Fruit fly (Drosophila melanogaster) whole organism, embryonic: ENCODE results near the gene dia.
A peak's percentile ranks its signal among the peaks of the same experiment; 100 is the strongest.

Experiments used
- Asciz ChIP-seq: fragments of 200-800 bp; sonication (Bioruptor generic); optimal IDR thresholded peaks from 2 replicates; lab custom pipeline; 2017; ENCODE audit warnings: missing biosample characterization, mild to moderate bottlenecking, missing genetic modification characterization, missing genetic modification reagents
- CG10366 ChIP-seq: fragments of 200-800 bp; sonication (Bioruptor generic); IDR thresholded peaks from 2 replicates; pipeline ENCODE4 v1.3.6; 2022; ENCODE audit warnings: missing biosample characterization, missing genetic modification characterization
- CG10565 ChIP-seq: fragments of 200-800 bp; sonication (Bioruptor generic); optimal IDR thresholded peaks from 3 replicates; lab custom pipeline; 2016; ENCODE audit warnings: missing biosample characterization, mild to moderate bottlenecking, missing genetic modification characterization
- CG11456 ChIP-seq: fragments of 200-800 bp; sonication (Bioruptor generic); IDR thresholded peaks from 3 replicates; pipeline ENCODE4 v1.3.6; 2022; ENCODE audit warnings: missing biosample characterization, missing genetic modification characterization
- CG11560 ChIP-seq: fragments of 200-800 bp; sonication (Bioruptor generic); IDR thresholded peaks from 3 replicates; pipeline ENCODE4 v1.3.6; 2022; ENCODE audit warnings: missing biosample characterization, missing genetic modification characterization
- CG12391 ChIP-seq: fragments of 200-800 bp; sonication (Bioruptor generic); optimal IDR thresholded peaks from 3 replicates; lab custom pipeline; 2018; ENCODE audit warnings: missing biosample characterization, mild to moderate bottlenecking, missing genetic modification characterization, moderate library complexity
- CG14667 ChIP-seq: fragments of 200-800 bp; sonication (Bioruptor generic); IDR thresholded peaks from 2 replicates; pipeline ENCODE4 v1.3.6; 2022; ENCODE audit warnings: missing biosample characterization, missing genetic modification characterization
- CG15601 ChIP-seq: fragments of 200-800 bp; sonication (Bioruptor generic); optimal IDR thresholded peaks from 3 replicates; lab custom pipeline; 2019; ENCODE audit warnings: missing biosample characterization, mild to moderate bottlenecking, missing genetic modification characterization, moderate library complexity
- CG17912 ChIP-seq: fragments of 200-800 bp; sonication (Bioruptor generic); optimal IDR thresholded peaks from 2 replicates; lab custom pipeline; 2018; ENCODE audit warnings: missing biosample characterization, mild to moderate bottlenecking, missing genetic modification characterization
- CG18764 ChIP-seq: fragments of 200-800 bp; sonication (Bioruptor generic); optimal IDR thresholded peaks from 3 replicates; lab custom pipeline; 2016; ENCODE audit warnings: missing biosample characterization, missing genetic modification characterization
- CG2199 ChIP-seq: fragments of 200-800 bp; sonication (Bioruptor generic); IDR thresholded peaks from 3 replicates; pipeline ENCODE4 v1.3.6; 2022; ENCODE audit warnings: missing biosample characterization, missing genetic modification characterization
- CG31224 ChIP-seq: fragments of 200-800 bp; sonication (Bioruptor generic); IDR thresholded peaks from 2 replicates; pipeline ENCODE4 v1.3.6; 2022; ENCODE audit warnings: missing biosample characterization, missing genetic modification characterization
- CG33213 ChIP-seq: fragments of 200-800 bp; sonication (Bioruptor generic); optimal IDR thresholded peaks from 3 replicates; lab custom pipeline; 2016; ENCODE audit warnings: missing biosample characterization, missing genetic modification characterization
- CG34224 ChIP-seq: fragments of 200-800 bp; sonication (Bioruptor generic); IDR thresholded peaks from 3 replicates; pipeline ENCODE4 v1.3.6; 2022; ENCODE audit warnings: missing biosample characterization, missing genetic modification characterization; ENCODE audit not compliant: partially characterized antibody
- CG6175 ChIP-seq: fragments of 200-800 bp; sonication (Bioruptor generic); IDR thresholded peaks from 3 replicates; pipeline ENCODE4 v1.3.6; 2022; ENCODE audit warnings: missing biosample characterization, missing genetic modification characterization
- CG9437 ChIP-seq: fragments of 200-800 bp; sonication (Bioruptor generic); optimal IDR thresholded peaks from 2 replicates; lab custom pipeline; 2018; ENCODE audit warnings: missing biosample characterization, mild to moderate bottlenecking, missing genetic modification characterization
- Doc2 ChIP-seq: fragments of 200-800 bp; sonication (Bioruptor generic); IDR thresholded peaks from 2 replicates; pipeline ENCODE4 v1.3.6; 2022; ENCODE audit warnings: missing biosample characterization, missing genetic modification characterization
- Dp ChIP-seq: fragments of 200-800 bp; sonication (Bioruptor generic); optimal IDR thresholded peaks from 2 replicates; lab custom pipeline; 2018; ENCODE audit warnings: missing biosample characterization, mild to moderate bottlenecking, missing genetic modification characterization, moderate library complexity
- HLH3B ChIP-seq: fragments of 200-800 bp; sonication (Bioruptor generic); IDR thresholded peaks from 2 replicates; pipeline ENCODE4 v1.3.6; 2022; ENCODE audit warnings: missing biosample characterization, missing genetic modification characterization
- Hmr ChIP-seq: fragments of 200-800 bp; sonication (Bioruptor generic); optimal IDR thresholded peaks from 3 replicates; lab custom pipeline; 2017; ENCODE audit warnings: mild to moderate bottlenecking, missing biosample characterization, missing genetic modification reagents, missing genetic modification characterization
- Hr78 ChIP-seq, 2 experiments: fragments of 200-800 bp in 1 of 2; fragments of >200 bp in 1 of 2; sonication (Bioruptor generic) in 1 of 2; optimal IDR thresholded peaks; 2 replicates each; lab custom pipeline; 2017 to 2019; ENCODE audit warnings: missing biosample characterization in 2 of 2, missing genetic modification characterization in 2 of 2, mild to moderate bottlenecking in 1 of 2, moderate library complexity in 1 of 2
- Hsf ChIP-seq: fragments of 200-800 bp; sonication (Bioruptor generic); optimal IDR thresholded peaks from 3 replicates; lab custom pipeline; 2016; ENCODE audit warnings: missing biosample characterization, missing genetic modification characterization
- Med ChIP-seq: fragments of 200-800 bp; sonication (Bioruptor generic); peaks from one replicate; lab custom pipeline; 2016; ENCODE audit warnings: missing biosample characterization, missing genetic modification characterization, mild to moderate bottlenecking, inconsistent platforms, moderate library complexity
- Neu2 ChIP-seq: fragments of 200-800 bp; sonication (Bioruptor generic); optimal IDR thresholded peaks from 3 replicates; lab custom pipeline; 2016; ENCODE audit warnings: missing biosample characterization, missing genetic modification characterization, borderline replicate concordance
- Oaz ChIP-seq: fragments of 200-800 bp; sonication (Bioruptor generic); IDR thresholded peaks from 2 replicates; pipeline ENCODE4 v1.3.6; 2022; ENCODE audit warnings: missing biosample characterization, missing genetic modification characterization
- Pdp1 ChIP-seq, 2 experiments: fragments of 200-800 bp; sonication (Bioruptor generic); optimal IDR thresholded peaks; 3 replicates each; lab custom pipeline; 2016; ENCODE audit warnings: missing biosample characterization in 2 of 2, missing genetic modification characterization in 2 of 2, mild to moderate bottlenecking in 1 of 2, moderate library complexity in 1 of 2
- Scr ChIP-seq: fragments of 200-800 bp; sonication (Bioruptor generic); IDR thresholded peaks from 2 replicates; pipeline ENCODE4 v1.3.6; 2022; ENCODE audit warnings: missing biosample characterization, missing genetic modification characterization; ENCODE audit not compliant: partially characterized antibody
- Tbp ChIP-seq: fragments of >200 bp; optimal IDR thresholded peaks from 2 replicates; lab custom pipeline; 2018; ENCODE audit warnings: missing biosample characterization, missing genetic modification characterization
- ato ChIP-seq: fragments of 200-800 bp; sonication (Bioruptor generic); IDR thresholded peaks from 2 replicates; pipeline ENCODE4 v1.3.6; 2022; ENCODE audit warnings: missing biosample characterization, missing genetic modification characterization; ENCODE audit not compliant: partially characterized antibody
- cato ChIP-seq: fragments of 200-800 bp; sonication (Bioruptor generic); optimal IDR thresholded peaks from 2 replicates; lab custom pipeline; 2016; ENCODE audit warnings: missing biosample characterization, missing genetic modification characterization, borderline replicate concordance
- chinmo ChIP-seq: fragments of 200-800 bp; sonication (Bioruptor generic); IDR thresholded peaks from 4 replicates; pipeline ENCODE4 v1.3.6; 2022; ENCODE audit warnings: missing biosample characterization, missing genetic modification characterization; ENCODE audit not compliant: partially characterized antibody
- croc ChIP-seq: fragments of 200-800 bp; sonication (Bioruptor generic); conservative IDR thresholded peaks from 3 replicates; pipeline ENCODE4 v1.3.6; 2022; ENCODE audit warnings: missing biosample characterization, missing genetic modification characterization
- dm ChIP-seq: fragments of 200-800 bp; sonication (Bioruptor generic); optimal IDR thresholded peaks from 3 replicates; lab custom pipeline; 2016; ENCODE audit warnings: missing biosample characterization, missing genetic modification characterization
- eve ChIP-seq, 2 experiments: fragments of >200 bp; optimal IDR thresholded peaks; 2 replicates each; lab custom pipeline; 2017; ENCODE audit warnings: missing biosample characterization in 2 of 2, missing genetic modification characterization in 2 of 2
- exex ChIP-seq: fragments of 200-800 bp; sonication (Bioruptor generic); optimal IDR thresholded peaks from 4 replicates; lab custom pipeline; 2018; ENCODE audit warnings: missing biosample characterization, mild to moderate bottlenecking, missing genetic modification characterization, moderate library complexity
- fru ChIP-seq: fragments of >200 bp; optimal IDR thresholded peaks from 2 replicates; lab custom pipeline; 2017
- gro ChIP-seq: fragments of 200-800 bp; sonication (Bioruptor generic); optimal IDR thresholded peaks from 2 replicates; lab custom pipeline; 2016; ENCODE audit warnings: missing biosample characterization, missing genetic modification characterization
- ham ChIP-seq: fragments of 200-800 bp; sonication (Bioruptor generic); IDR thresholded peaks from 2 replicates; pipeline ENCODE4 v1.3.6; 2022; ENCODE audit warnings: missing biosample characterization, missing genetic modification characterization
- insv ChIP-seq, 2 experiments: fragments of 200-800 bp; sonication (Bioruptor generic); optimal IDR thresholded peaks; 3 replicates each; lab custom pipeline; 2016 to 2018; ENCODE audit warnings: missing biosample characterization in 2 of 2, missing genetic modification characterization in 2 of 2
- jigr1 ChIP-seq: fragments of 200-800 bp; sonication (Bioruptor generic); IDR thresholded peaks from 3 replicates; pipeline ENCODE4 v1.3.6; 2022; ENCODE audit warnings: missing biosample characterization, missing genetic modification characterization
- jumu ChIP-seq: fragments of 200-800 bp; sonication (Bioruptor generic); optimal IDR thresholded peaks from 3 replicates; lab custom pipeline; 2016; ENCODE audit warnings: missing biosample characterization, missing genetic modification characterization
- nerfin-2 ChIP-seq: fragments of 200-800 bp; sonication (Bioruptor generic); IDR thresholded peaks from 2 replicates; pipeline ENCODE4 v1.3.6; 2022; ENCODE audit warnings: missing biosample characterization, missing genetic modification characterization; ENCODE audit not compliant: partially characterized antibody
- pfk ChIP-seq: fragments of 200-800 bp; sonication (Bioruptor generic); optimal IDR thresholded peaks from 2 replicates; lab custom pipeline; 2018; ENCODE audit warnings: missing biosample characterization, mild to moderate bottlenecking, missing genetic modification characterization, moderate library complexity
- repo ChIP-seq: fragments of 200-800 bp; sonication (Bioruptor generic); optimal IDR thresholded peaks from 2 replicates; lab custom pipeline; 2016; ENCODE audit warnings: missing biosample characterization, missing genetic modification characterization
- sc ChIP-seq, 3 experiments: fragments of >200 bp in 2 of 3; fragments of 200-800 bp in 1 of 3; sonication (Bioruptor generic) in 1 of 3; optimal IDR thresholded peaks; 2 replicates in 2 of 3; 3 replicates in 1 of 3; lab custom pipeline; 2017; ENCODE audit warnings: mild to moderate bottlenecking in 1 of 3, missing biosample characterization in 1 of 3, missing genetic modification characterization in 1 of 3, missing genetic modification reagents in 1 of 3
- stwl ChIP-seq: fragments of 200-800 bp; sonication (Bioruptor generic); optimal IDR thresholded peaks from 3 replicates; lab custom pipeline; 2018; ENCODE audit warnings: missing biosample characterization, mild to moderate bottlenecking, missing genetic modification characterization, moderate library complexity
- twi ChIP-seq: fragments of 200-800 bp; optimal IDR thresholded peaks from 2 replicates; lab custom pipeline; 2019; ENCODE audit warnings: missing biosample characterization, mild to moderate bottlenecking, missing genetic modification characterization, moderate library complexity
- tx ChIP-seq: fragments of 200-800 bp; sonication (Bioruptor generic); optimal IDR thresholded peaks from 2 replicates; lab custom pipeline; 2016; ENCODE audit warnings: missing biosample characterization, missing genetic modification characterization
- zf30C ChIP-seq: fragments of 200-800 bp; sonication (Bioruptor generic); optimal IDR thresholded peaks from 3 replicates; lab custom pipeline; 2018; ENCODE audit warnings: missing biosample characterization, mild to moderate bottlenecking, missing genetic modification characterization

dia gene

DNA sequence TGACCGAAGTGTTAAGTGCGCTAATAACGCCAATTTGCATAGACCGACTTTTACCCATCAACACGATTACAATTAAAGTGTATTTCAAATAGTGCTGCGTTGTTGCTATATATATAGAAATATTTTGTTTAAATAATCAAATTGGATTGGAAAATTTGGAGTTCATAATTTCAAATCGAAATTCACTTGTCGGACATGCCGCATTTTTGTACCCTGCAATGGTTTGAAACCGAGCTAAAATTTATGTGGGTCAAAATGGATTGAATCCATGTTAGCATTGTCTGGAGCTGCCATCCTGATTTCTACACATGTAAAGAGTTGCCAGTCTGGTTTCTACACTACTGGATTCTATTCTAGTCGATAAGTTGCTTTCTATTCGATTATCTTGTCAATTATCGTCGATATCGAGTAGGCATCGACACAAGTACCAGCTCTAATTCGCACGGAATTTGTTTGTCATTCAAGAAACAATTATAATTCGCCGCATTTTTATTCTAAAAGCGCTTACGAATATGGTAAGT, 29.4 kb downstream of the dia start, which contains the start of gene Pomp (continued):
- TF ChIP-seq cato (GFP tag; lab: Kevin White, UChicago) (peak; percentile 8), croc (GFP tag; lab: Robert Waterston, UW) (peak; percentile 59; the same call in 2 of the 3 replicates), Hmr (GFP tag; lab: Kevin White, UChicago) (peak; percentile 89), CG9437 (peak; percentile 56), Tbp (GFP tag; lab: Kevin White, UChicago) (no peak), pfk (no peak), Asciz (GFP tag; lab: Kevin White, UChicago) (peak; percentile 86), Doc2 (GFP tag; lab: Robert Waterston, UW) (no peak; the same call in 1 of the 2 replicates), nerfin-2 (GFP tag; lab: Robert Waterston, UW) (0 out of 2 replicates have a peak, but pooled peaks have one; percentile 35), CG34224 (GFP tag; lab: Robert Waterston, UW) (peak; percentile 72), CG11456 (GFP tag; lab: Robert Waterston, UW) (peak; percentile 90), CG6175 (GFP tag; lab: Robert Waterston, UW) (peak; percentile 83), Med (GFP tag; lab: Kevin White, UChicago) (peak; percentile 90), fru (no peak), Hsf (GFP tag; lab: Kevin White, UChicago) (peak; percentile 77), chinmo (0 out of 4 replicates have a peak, but pooled peaks have one; percentile 53), CG10366 (GFP tag; lab: Robert Waterston, UW) (peak; percentile 83), CG18764 (peak; percentile 84), tx (GFP tag; lab: Kevin White, UChicago) (peak; percentile 44), dm (GFP tag; lab: Kevin White, UChicago) (no peak), Oaz (GFP tag; lab: Robert Waterston, UW) (peak; percentile 61), zf30C (peak; percentile 0), twi (peak; percentile 35), exex (tag; lab: Kevin White, UChicago) (peak; percentile 60), CG15601 (peak; percentile 74), repo (GFP tag; lab: Kevin White, UChicago) (no peak), CG11560 (tag; lab: Robert Waterston, UW) (peak; percentile 100), CG33213 (GFP tag; lab: Kevin White, UChicago) (peak; percentile 80), HLH3B (GFP tag; lab: Robert Waterston, UW) (peak; percentile 85), CG17912 (GFP tag; lab: Kevin White, UChicago) (no peak), ham (GFP tag; lab: Robert Waterston, UW) (no peak), CG12391 (tag; lab: Kevin White, UChicago) (peak; percentile 88), jigr1 (no peak; the same call in 2 of the 3 replicates), eve (GFP tag; optimal IDR thresholded peaks at IDR 0.05; lab: Kevin White, UChicago) (no peak), insv (GFP tag; optimal IDR thresholded peaks at IDR 0.05; lab: Kevin White, UChicago) (peak in 1 of 2 experiments; percentile 58), jumu (GFP tag; lab: Kevin White, UChicago) (peak; percentile 34), ato (GFP tag; lab: Robert Waterston, UW) (peak; percentile 37; the same call in 1 of the 2 replicates), gro (GFP tag; lab: Kevin White, UChicago) (peak; percentile 68), Scr (GFP tag; lab: Robert Waterston, UW) (peak; percentile 62), Dp (GFP tag; lab: Kevin White, UChicago) (peak; percentile 48), CG10565 (peak; percentile 56), Neu2 (peak; percentile 2), CG31224 (GFP tag; lab: Robert Waterston, UW) (peak; percentile 79), CG14667 (peak; percentile 82), Hr78 (GFP tag; optimal IDR thresholded peaks at IDR 0.05; lab: Kevin White, UChicago) (peak in 1 of 2 experiments; percentile 72), CG2199 (GFP tag; lab: Robert Waterston, UW) (peak; percentile 83), sc (optimal IDR thresholded peaks at IDR 0.05; lab: Kevin White, UChicago) (no peak), sc (GFP tag; optimal IDR thresholded peaks at IDR 0.05; lab: Kevin White, UChicago) (peak; percentile 35), stwl (tag; lab: Kevin White, UChicago) (peak; percentile 92), Pdp1 (GFP tag; optimal IDR thresholded peaks at IDR 0.05; lab: Kevin White, UChicago) (peak; percentile 58 to 64)
